Fruit fly (Drosophila melanogaster) whole organism: Measurements from ENCODE around the gene CG15545.

Source experiments
- pan ChIP-seq: fragments of >200 bp; optimal IDR thresholded peaks from 2 replicates; lab custom pipeline; 2017
- psq ChIP-seq: fragments of >200 bp; optimal IDR thresholded peaks from 2 replicates; lab custom pipeline; 2017
- usp ChIP-seq: fragments of >200 bp; optimal IDR thresholded peaks from 2 replicates; lab custom pipeline; 2017; ENCODE audit warnings: missing biosample characterization, missing genetic modification characterization, mixed read lengths

- TF ChIP-seq usp (no peak), pan (lab: Kevin White, UChicago) (no peak), psq (lab: Kevin White, UChicago) (no peak)
Observed at dm6 chr3R:30865883-30866282, 6.3 kb downstream of the CG15545 start.
